Fruit fly (Drosophila melanogaster) whole organism, prepupa: ENCODE results near the gene CG31898.
A peak's percentile ranks its signal among the peaks of the same experiment; 100 is the strongest.

Experiments
- Blimp-1 ChIP-seq: fragments of 200-800 bp; sonication (Bioruptor generic); optimal IDR thresholded peaks from 3 replicates; lab custom pipeline; 2017; ENCODE audit warnings: missing biosample characterization, missing genetic modification characterization, mild to moderate bottlenecking, moderate library complexity, missing genetic modification reagents
- CG10631 ChIP-seq: fragments of 200-800 bp; sonication (Bioruptor generic); optimal IDR thresholded peaks from 2 replicates; lab custom pipeline; 2016; ENCODE audit warnings: missing biosample characterization, missing genetic modification characterization
- CG10669 ChIP-seq: fragments of 200-800 bp; sonication (Bioruptor generic); optimal IDR thresholded peaks from 3 replicates; lab custom pipeline; 2018; ENCODE audit warnings: missing biosample characterization, mild to moderate bottlenecking, missing genetic modification characterization, moderate library complexity
- CG11294 ChIP-seq: fragments of 200-800 bp; sonication (Bioruptor generic); IDR thresholded peaks from 2 replicates; pipeline ENCODE4 v1.3.6; 2022; ENCODE audit warnings: missing biosample characterization, missing genetic modification characterization
- CG11902 ChIP-seq: fragments of 200-800 bp; sonication (Bioruptor generic); optimal IDR thresholded peaks from 3 replicates; lab custom pipeline; 2016; ENCODE audit warnings: missing biosample characterization, missing genetic modification characterization
- CG15336 ChIP-seq: fragments of 200-800 bp; sonication (Bioruptor generic); IDR thresholded peaks from 2 replicates; pipeline ENCODE4 v1.3.6; 2022; ENCODE audit warnings: missing biosample characterization, missing genetic modification characterization
- CG1621 ChIP-seq: fragments of 200-800 bp; sonication (Bioruptor generic); optimal IDR thresholded peaks from 3 replicates; lab custom pipeline; 2018; ENCODE audit warnings: missing biosample characterization, mild to moderate bottlenecking, missing genetic modification characterization
- CG16779 ChIP-seq: fragments of 200-800 bp; sonication (Bioruptor generic); optimal IDR thresholded peaks from 3 replicates; lab custom pipeline; 2017; ENCODE audit warnings: missing biosample characterization, mild to moderate bottlenecking, missing genetic modification characterization
- CG3032 ChIP-seq: fragments of 200-800 bp; optimal IDR thresholded peaks from 2 replicates; lab custom pipeline; 2019; ENCODE audit warnings: missing biosample characterization, mild to moderate bottlenecking, missing genetic modification characterization, moderate library complexity
- CG31627 ChIP-seq: fragments of 200-800 bp; sonication (Bioruptor generic); optimal IDR thresholded peaks from 3 replicates; lab custom pipeline; 2016; ENCODE audit warnings: missing biosample characterization, missing genetic modification characterization
- CG32006 ChIP-seq: fragments of 200-800 bp; sonication (Bioruptor generic); optimal IDR thresholded peaks from 3 replicates; lab custom pipeline; 2017; ENCODE audit warnings: missing biosample characterization, mild to moderate bottlenecking, missing genetic modification characterization
- CG34406 ChIP-seq: fragments of 200-800 bp; sonication (Bioruptor generic); optimal IDR thresholded peaks from 3 replicates; lab custom pipeline; 2016; ENCODE audit warnings: missing biosample characterization, missing genetic modification characterization
- CG3919 ChIP-seq: fragments of 200-800 bp; sonication (Bioruptor generic); optimal IDR thresholded peaks from 3 replicates; lab custom pipeline; 2016; ENCODE audit warnings: missing biosample characterization, missing genetic modification characterization
- CG4318 ChIP-seq: fragments of 200-800 bp; sonication (Bioruptor generic); optimal IDR thresholded peaks from 3 replicates; lab custom pipeline; 2017; ENCODE audit warnings: missing biosample characterization, mild to moderate bottlenecking, missing genetic modification characterization
- CG6163 ChIP-seq: fragments of 200-800 bp; sonication (Bioruptor generic); IDR thresholded peaks from 3 replicates; pipeline ENCODE4 v1.3.6; 2022; ENCODE audit warnings: missing biosample characterization, missing genetic modification characterization
- CG6808 ChIP-seq: fragments of 200-800 bp; sonication (Bioruptor generic); optimal IDR thresholded peaks from 3 replicates; lab custom pipeline; 2017; ENCODE audit warnings: missing biosample characterization, missing genetic modification characterization, mild to moderate bottlenecking, moderate library complexity, missing genetic modification reagents
- CG6854 ChIP-seq: fragments of 200-800 bp; sonication (Bioruptor generic); optimal IDR thresholded peaks from 2 replicates; lab custom pipeline; 2017; ENCODE audit warnings: missing biosample characterization, mild to moderate bottlenecking, missing genetic modification characterization
- CG7368 ChIP-seq: fragments of 200-800 bp; sonication (Bioruptor generic); optimal IDR thresholded peaks from 3 replicates; lab custom pipeline; 2016; ENCODE audit warnings: missing biosample characterization, missing genetic modification characterization
- CG8632 ChIP-seq: fragments of 200-800 bp; sonication (Bioruptor generic); optimal IDR thresholded peaks from 3 replicates; lab custom pipeline; 2016; ENCODE audit warnings: missing biosample characterization, missing genetic modification characterization
- CG9139 ChIP-seq: fragments of 200-800 bp; sonication (Bioruptor generic); optimal IDR thresholded peaks from 3 replicates; lab custom pipeline; 2017; ENCODE audit warnings: missing biosample characterization, mild to moderate bottlenecking, missing genetic modification characterization
- Eip75B ChIP-seq: fragments of 200-800 bp; sonication (Bioruptor generic); optimal IDR thresholded peaks from 3 replicates; lab custom pipeline; 2016; ENCODE audit warnings: missing biosample characterization, missing genetic modification characterization
- Eip78C ChIP-seq: fragments of 200-800 bp; sonication (Bioruptor generic); peaks from one replicate; lab custom pipeline; 2016; ENCODE audit warnings: missing biosample characterization, missing genetic modification characterization
- Eip93F ChIP-seq: fragments of 200-800 bp; sonication (Bioruptor generic); optimal IDR thresholded peaks from 2 replicates; lab custom pipeline; 2016; ENCODE audit warnings: missing biosample characterization, mild to moderate bottlenecking, missing genetic modification characterization
- Ets21C ChIP-seq: fragments of 200-800 bp; sonication (Bioruptor generic); optimal IDR thresholded peaks from 3 replicates; lab custom pipeline; 2016; ENCODE audit warnings: missing biosample characterization, missing genetic modification characterization
- Ets96B ChIP-seq: fragments of 200-800 bp; optimal IDR thresholded peaks from 2 replicates; lab custom pipeline; 2019; ENCODE audit warnings: missing biosample characterization, mild to moderate bottlenecking, missing genetic modification characterization, moderate library complexity
- Gug ChIP-seq: fragments of 200-800 bp; sonication (Bioruptor generic); IDR thresholded peaks from 2 replicates; pipeline ENCODE4 v1.3.6; 2022; ENCODE audit warnings: missing biosample characterization, missing genetic modification characterization
- Hr38 ChIP-seq: sonication (Bioruptor generic); optimal IDR thresholded peaks from 2 replicates; lab custom pipeline; 2016; ENCODE audit warnings: missing biosample characterization, missing genetic modification characterization
- Hr39 ChIP-seq: fragments of 200-800 bp; sonication (Bioruptor generic); optimal IDR thresholded peaks from 2 replicates; lab custom pipeline; 2016; ENCODE audit warnings: missing biosample characterization, missing genetic modification characterization
- Hr4 ChIP-seq: fragments of 200-800 bp; sonication (Bioruptor generic); optimal IDR thresholded peaks from 3 replicates; lab custom pipeline; 2016; ENCODE audit warnings: missing biosample characterization, missing genetic modification characterization
- Lpt ChIP-seq: fragments of 200-800 bp; sonication (Bioruptor generic); optimal IDR thresholded peaks from 3 replicates; lab custom pipeline; 2016; ENCODE audit warnings: missing biosample characterization, missing genetic modification characterization
- Met ChIP-seq: fragments of 200-800 bp; sonication (Bioruptor generic); optimal IDR thresholded peaks from 3 replicates; lab custom pipeline; 2016; ENCODE audit warnings: missing biosample characterization, missing genetic modification characterization
- OdsH ChIP-seq: fragments of 200-800 bp; sonication (Bioruptor generic); optimal IDR thresholded peaks from 3 replicates; lab custom pipeline; 2016; ENCODE audit warnings: missing biosample characterization, missing genetic modification characterization
- Sox14 ChIP-seq: fragments of 200-800 bp; sonication (Bioruptor generic); optimal IDR thresholded peaks from 3 replicates; lab custom pipeline; 2016; ENCODE audit warnings: missing biosample characterization, missing genetic modification characterization
- Sox15 ChIP-seq: fragments of 200-800 bp; sonication (Bioruptor generic); optimal IDR thresholded peaks from 3 replicates; lab custom pipeline; 2016; ENCODE audit warnings: missing biosample characterization, missing genetic modification characterization
- achi ChIP-seq: fragments of 200-800 bp; sonication (Bioruptor generic); optimal IDR thresholded peaks from 3 replicates; lab custom pipeline; 2016; ENCODE audit warnings: missing biosample characterization, missing genetic modification characterization
- acj6 ChIP-seq: fragments of 200-800 bp; sonication (Bioruptor generic); optimal IDR thresholded peaks from 3 replicates; lab custom pipeline; 2016; ENCODE audit warnings: missing biosample characterization, missing genetic modification characterization
- cyc ChIP-seq: fragments of 200-800 bp; sonication (Bioruptor generic); optimal IDR thresholded peaks from 3 replicates; lab custom pipeline; 2016; ENCODE audit warnings: missing biosample characterization, missing genetic modification characterization
- dsx ChIP-seq: fragments of 200-800 bp; optimal IDR thresholded peaks from 3 replicates; lab custom pipeline; 2019; ENCODE audit warnings: missing biosample characterization, mild to moderate bottlenecking, missing genetic modification characterization, moderate library complexity; ENCODE audit not compliant: poor library complexity, severe bottlenecking
- esn ChIP-seq: fragments of 200-800 bp; sonication (Bioruptor generic); optimal IDR thresholded peaks from 2 replicates; lab custom pipeline; 2016; ENCODE audit warnings: missing biosample characterization, mild to moderate bottlenecking, missing genetic modification characterization, moderate library complexity
- fd59A ChIP-seq: fragments of 200-800 bp; sonication (Bioruptor generic); optimal IDR thresholded peaks from 2 replicates; lab custom pipeline; 2017; ENCODE audit warnings: missing biosample characterization, mild to moderate bottlenecking, missing genetic modification characterization, missing genetic modification reagents
- fd85E ChIP-seq: fragments of 200-800 bp; sonication (Bioruptor generic); optimal IDR thresholded peaks from 3 replicates; lab custom pipeline; 2016; ENCODE audit warnings: missing biosample characterization, missing genetic modification characterization
- fkh ChIP-seq: fragments of 200-800 bp; sonication (Bioruptor generic); optimal IDR thresholded peaks from 3 replicates; lab custom pipeline; 2017; ENCODE audit warnings: missing biosample characterization, mild to moderate bottlenecking, missing genetic modification characterization, moderate library complexity
- lz ChIP-seq: fragments of 200-800 bp; sonication (Bioruptor generic); optimal IDR thresholded peaks from 3 replicates; lab custom pipeline; 2016; ENCODE audit warnings: missing biosample characterization, missing genetic modification characterization
- net ChIP-seq: fragments of 200-800 bp; sonication (Bioruptor generic); optimal IDR thresholded peaks from 3 replicates; lab custom pipeline; 2016; ENCODE audit warnings: missing biosample characterization, missing genetic modification characterization
- salr ChIP-seq, 2 experiments: fragments of 200-800 bp; sonication (Bioruptor generic); optimal IDR thresholded peaks; 3 replicates each; lab custom pipeline; 2016 to 2018; ENCODE audit warnings: missing biosample characterization in 2 of 2, missing genetic modification characterization in 2 of 2, mild to moderate bottlenecking in 1 of 2
- spab ChIP-seq: fragments of 200-800 bp; sonication (Bioruptor generic); optimal IDR thresholded peaks from 2 replicates; lab custom pipeline; 2017; ENCODE audit warnings: missing biosample characterization, mild to moderate bottlenecking, missing genetic modification characterization, missing genetic modification reagents
- ss ChIP-seq, 2 experiments: fragments of 200-800 bp; sonication (Bioruptor generic); optimal IDR thresholded peaks; 2 replicates in 1 of 2; 3 replicates in 1 of 2; lab custom pipeline; 2017 to 2018; ENCODE audit warnings: mild to moderate bottlenecking in 2 of 2, missing biosample characterization in 2 of 2, missing genetic modification characterization in 2 of 2, moderate library complexity in 1 of 2
- svp ChIP-seq: fragments of 200-800 bp; sonication (Bioruptor generic); peaks from one replicate; lab custom pipeline; 2016; ENCODE audit warnings: missing biosample characterization, missing genetic modification characterization
- topi ChIP-seq: fragments of 200-800 bp; sonication (Bioruptor generic); optimal IDR thresholded peaks from 3 replicates; lab custom pipeline; 2016; ENCODE audit warnings: missing biosample characterization, missing genetic modification characterization
- vri ChIP-seq: fragments of 200-800 bp; sonication (Bioruptor generic); optimal IDR thresholded peaks from 3 replicates; lab custom pipeline; 2016; ENCODE audit warnings: missing biosample characterization, mild to moderate bottlenecking, missing genetic modification characterization

CG31898 gene

dm6 chr2L:8364006-8364956 is 35.9 kb upstream of the CG31898 start, which contains the start of the genes RpS13 and CSN8:
Gene RpS13, minus strand, starts transcription at chr2L:8364662.
Gene CSN8, plus strand, starts transcription at chr2L:8364855.
- TF ChIP-seq Met (GFP tag; lab: Kevin White, UChicago) (peak; percentile 16), vri (GFP tag; lab: Kevin White, UChicago) (no peak), Hr4 (GFP tag; lab: Kevin White, UChicago) (no peak), achi (peak; percentile 100), Sox15 (GFP tag; lab: Kevin White, UChicago) (no peak), CG16779 (tag; lab: Kevin White, UChicago) (no peak), CG4318 (GFP tag; lab: Kevin White, UChicago) (no peak), acj6 (GFP tag; lab: Kevin White, UChicago) (no peak), lz (peak; percentile 15), CG11902 (GFP tag; lab: Kevin White, UChicago) (no peak), Hr39 (GFP tag; lab: Kevin White, UChicago) (peak; percentile 7), esn (GFP tag; lab: Kevin White, UChicago) (peak; percentile 36), fd59A (GFP tag; lab: Kevin White, UChicago) (no peak), Eip78C (GFP tag; lab: Kevin White, UChicago) (peak; percentile 59), spab (GFP tag; lab: Kevin White, UChicago) (no peak), CG6163 (GFP tag; lab: Robert Waterston, UW) (no peak), svp (GFP tag; lab: Kevin White, UChicago) (no peak), OdsH (no peak), CG11294 (GFP tag; lab: Robert Waterston, UW) (no peak), CG8632 (GFP tag; lab: Kevin White, UChicago) (no peak), Lpt (no peak), dsx (GFP tag; lab: Kevin White, UChicago) (no peak), Eip93F (no peak), cyc (GFP tag; lab: Kevin White, UChicago) (no peak), Gug (no peak), CG7368 (GFP tag; lab: Kevin White, UChicago) (no peak), CG3919 (GFP tag; lab: Kevin White, UChicago) (no peak), Ets96B (tag; lab: Kevin White, UChicago) (no peak), CG6854 (GFP tag; lab: Kevin White, UChicago) (no peak), CG3032 (tag; lab: Kevin White, UChicago) (no peak), CG31627 (GFP tag; lab: Kevin White, UChicago) (no peak), CG6808 (GFP tag; lab: Kevin White, UChicago) (no peak), Hr38 (GFP tag; lab: Kevin White, UChicago) (no peak), fd85E (GFP tag; lab: Kevin White, UChicago) (no peak), Ets21C (GFP tag; lab: Kevin White, UChicago) (no peak), Sox14 (GFP tag; lab: Kevin White, UChicago) (peak; percentile 34), CG10669 (GFP tag; lab: Kevin White, UChicago) (no peak), topi (GFP tag; lab: Kevin White, UChicago) (peak; percentile 8), CG34406 (no peak), CG32006 (GFP tag; lab: Kevin White, UChicago) (no peak), Eip75B (GFP tag; lab: Kevin White, UChicago) (no peak), CG9139 (GFP tag; lab: Kevin White, UChicago) (no peak), CG1621 (tag; lab: Kevin White, UChicago) (peak; percentile 49), CG15336 (GFP tag; lab: Robert Waterston, UW) (no peak), salr (GFP tag; optimal IDR thresholded peaks at IDR 0.05; lab: Kevin White, UChicago) (no peak), fkh (GFP tag; lab: Kevin White, UChicago) (peak; percentile 53), Blimp-1 (GFP tag; lab: Kevin White, UChicago) (no peak), ss (GFP tag; optimal IDR thresholded peaks at IDR 0.05; lab: Kevin White, UChicago) (peak in 1 of 2 experiments; percentile 9), net (GFP tag; lab: Kevin White, UChicago) (no peak), CG10631 (GFP tag; lab: Kevin White, UChicago) (no peak)
